Fruit fly (Drosophila melanogaster) whole organism, adult: ENCODE results near the gene Obp99d.
A peak's percentile ranks its signal among the peaks of the same experiment; 100 is the strongest.

Experiments used
- CG11617 ChIP-seq: fragments of 200-800 bp; sonication (Bioruptor generic); optimal IDR thresholded peaks from 2 replicates; lab custom pipeline; 2017; ENCODE audit warnings: mild to moderate bottlenecking, missing biosample characterization, missing genetic modification reagents, missing genetic modification characterization
- CG12768 ChIP-seq: fragments of 200-800 bp; sonication (Bioruptor generic); optimal IDR thresholded peaks from 2 replicates; lab custom pipeline; 2017; ENCODE audit warnings: missing biosample characterization, missing genetic modification characterization, mild to moderate bottlenecking, moderate library complexity, missing genetic modification reagents
- CG14711 ChIP-seq: fragments of 200-800 bp; sonication (Bioruptor generic); optimal IDR thresholded peaks from 2 replicates; lab custom pipeline; 2018; ENCODE audit warnings: missing biosample characterization, mild to moderate bottlenecking, missing genetic modification characterization, moderate library complexity
- CG1620 ChIP-seq: fragments of 200-800 bp; sonication (Bioruptor generic); optimal IDR thresholded peaks from 2 replicates; lab custom pipeline; 2016; ENCODE audit warnings: missing biosample characterization, missing genetic modification characterization
- CG33017 ChIP-seq: fragments of 200-800 bp; sonication (Bioruptor generic); optimal IDR thresholded peaks from 2 replicates; lab custom pipeline; 2018; ENCODE audit warnings: missing biosample characterization, mild to moderate bottlenecking, missing genetic modification characterization, moderate library complexity
- CG5204 ChIP-seq: fragments of 200-800 bp; sonication (Bioruptor generic); optimal IDR thresholded peaks from 2 replicates; lab custom pipeline; 2016; ENCODE audit warnings: missing biosample characterization, missing genetic modification characterization
- CG7045 ChIP-seq: fragments of 200-800 bp; sonication (Bioruptor generic); optimal IDR thresholded peaks from 2 replicates; lab custom pipeline; 2017; ENCODE audit warnings: missing biosample characterization, mild to moderate bottlenecking, missing genetic modification characterization
- CG7101 ChIP-seq: fragments of 200-800 bp; sonication (Bioruptor generic); optimal IDR thresholded peaks from 2 replicates; lab custom pipeline; 2018; ENCODE audit warnings: missing biosample characterization, mild to moderate bottlenecking, missing genetic modification characterization, moderate library complexity
- Clk ChIP-seq: fragments of 200-800 bp; sonication (Bioruptor generic); optimal IDR thresholded peaks from 2 replicates; lab custom pipeline; 2017; ENCODE audit warnings: missing biosample characterization, missing genetic modification characterization
- Crg-1 ChIP-seq: fragments of 200-800 bp; sonication (Bioruptor generic); optimal IDR thresholded peaks from 2 replicates; lab custom pipeline; 2016; ENCODE audit warnings: missing biosample characterization, missing genetic modification characterization
- Hr96 ChIP-seq: fragments of 200-800 bp; sonication (Bioruptor generic); optimal IDR thresholded peaks from 2 replicates; lab custom pipeline; 2016; ENCODE audit warnings: missing biosample characterization, missing genetic modification characterization
- Mnt ChIP-seq: fragments of 200-800 bp; sonication (Bioruptor generic); optimal IDR thresholded peaks from 2 replicates; lab custom pipeline; 2016; ENCODE audit warnings: missing biosample characterization, mild to moderate bottlenecking, missing genetic modification characterization
- bab1 ChIP-seq: fragments of 200-800 bp; sonication (Bioruptor generic); optimal IDR thresholded peaks from 3 replicates; lab custom pipeline; 2019; ENCODE audit warnings: missing biosample characterization, mild to moderate bottlenecking, missing genetic modification characterization, moderate library complexity
- cic ChIP-seq: fragments of 200-800 bp; sonication (Bioruptor generic); optimal IDR thresholded peaks from 2 replicates; lab custom pipeline; 2017; ENCODE audit warnings: missing biosample characterization, mild to moderate bottlenecking, missing genetic modification characterization, moderate library complexity
- cnc ChIP-seq, 2 experiments: fragments of >200 bp; optimal IDR thresholded peaks; 2 replicates each; lab custom pipeline; 2017
- kay ChIP-seq: fragments of 200-800 bp; sonication (Bioruptor generic); peaks from one replicate; lab custom pipeline; 2016; ENCODE audit warnings: missing biosample characterization, missing genetic modification characterization, borderline replicate concordance
- ovo ChIP-seq: fragments of 200-800 bp; sonication (Bioruptor generic); optimal IDR thresholded peaks from 2 replicates; lab custom pipeline; 2016; ENCODE audit warnings: missing biosample characterization, missing genetic modification characterization
- pad ChIP-seq: fragments of 200-800 bp; sonication (Bioruptor generic); optimal IDR thresholded peaks from 3 replicates; lab custom pipeline; 2017; ENCODE audit warnings: missing biosample characterization, missing genetic modification characterization, mild to moderate bottlenecking, moderate library complexity, missing genetic modification reagents
- tj ChIP-seq: fragments of 200-800 bp; sonication (Bioruptor generic); optimal IDR thresholded peaks from 3 replicates; lab custom pipeline; 2017; ENCODE audit warnings: missing biosample characterization, mild to moderate bottlenecking, missing genetic modification characterization, moderate library complexity
- toe ChIP-seq: fragments of 200-800 bp; sonication (Bioruptor generic); optimal IDR thresholded peaks from 2 replicates; lab custom pipeline; 2016; ENCODE audit warnings: missing biosample characterization, missing genetic modification characterization

The Obp99d gene

DNA sequence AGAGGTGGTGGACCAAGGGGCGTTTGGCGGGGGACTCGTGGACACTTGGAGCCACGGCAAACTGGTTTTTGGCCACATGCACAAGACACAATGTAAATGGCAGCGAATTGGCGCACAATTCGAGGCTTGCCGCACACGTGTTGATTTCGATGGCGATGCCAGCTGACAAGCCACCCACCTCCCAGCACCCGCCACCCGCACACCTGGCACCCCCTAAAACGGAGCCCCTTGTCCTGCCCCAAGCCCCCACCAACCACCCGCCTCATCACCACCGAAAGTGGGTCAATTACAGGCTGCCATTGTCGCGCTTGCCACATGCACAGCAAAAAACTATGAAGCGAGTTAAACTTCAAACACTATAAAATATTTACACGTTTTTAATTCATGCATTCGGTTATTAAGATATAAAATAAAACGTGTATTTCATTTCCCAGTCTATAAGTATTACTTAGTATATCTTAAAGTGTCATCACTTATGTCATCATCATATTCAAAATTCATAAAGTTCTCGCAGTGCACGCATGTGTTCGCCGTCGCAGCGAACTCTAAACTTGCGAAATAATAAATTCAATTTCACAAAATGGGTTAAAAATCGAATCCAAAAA lies 43.9 kb downstream of the Obp99d start:
- TF ChIP-seq CG11617 (GFP tag; lab: Kevin White, UChicago): no peak
- no peak for TF ChIP-seq CG1620 (GFP tag; lab: Kevin White, UChicago)
- TF ChIP-seq toe: no peak
- no peak for TF ChIP-seq Mnt (GFP tag; lab: Kevin White, UChicago)
- TF ChIP-seq Hr96: no peak

- no peak for TF ChIP-seq tj (GFP tag; lab: Kevin White, UChicago)
- no peak for TF ChIP-seq Clk
- TF ChIP-seq Crg-1 (GFP tag; lab: Kevin White, UChicago): no peak
- no peak for TF ChIP-seq CG7045 (GFP tag; lab: Kevin White, UChicago)
- TF ChIP-seq CG7101 (tag; lab: Kevin White, UChicago): no peak
- no peak for TF ChIP-seq CG12768 (GFP tag; lab: Kevin White, UChicago)
- no peak for TF ChIP-seq CG33017 (tag; lab: Kevin White, UChicago)
- TF ChIP-seq CG1620 (GFP tag; lab: Kevin White, UChicago): no peak
Observed at dm6 chr3R:29758734-29759131, 44.4 kb downstream of the Obp99d start.

- no peak for TF ChIP-seq Crg-1 (GFP tag; lab: Kevin White, UChicago)
- no peak for TF ChIP-seq ovo (GFP tag; lab: Kevin White, UChicago)
- no peak for TF ChIP-seq CG1620 (GFP tag; lab: Kevin White, UChicago)
- no peak for TF ChIP-seq Mnt (GFP tag; lab: Kevin White, UChicago)
- no peak for TF ChIP-seq cnc (optimal IDR thresholded peaks at IDR 0.05; lab: Kevin White, UChicago)
- TF ChIP-seq kay (GFP tag; lab: Kevin White, UChicago): no peak
- no peak for TF ChIP-seq toe
- no peak for TF ChIP-seq CG33017 (tag; lab: Kevin White, UChicago)
- TF ChIP-seq cic (GFP tag; lab: Kevin White, UChicago): no peak
- no peak for TF ChIP-seq CG12768 (GFP tag; lab: Kevin White, UChicago)
- TF ChIP-seq CG7101 (tag; lab: Kevin White, UChicago): no peak
- no peak for TF ChIP-seq bab1 (GFP tag; lab: Kevin White, UChicago)
- no peak for TF ChIP-seq pad (GFP tag; lab: Kevin White, UChicago)
- TF ChIP-seq CG11617 (GFP tag; lab: Kevin White, UChicago): no peak
- no peak for TF ChIP-seq tj (GFP tag; lab: Kevin White, UChicago)
- TF ChIP-seq CG14711 (tag; lab: Kevin White, UChicago): no peak
- no peak for TF ChIP-seq CG7045 (GFP tag; lab: Kevin White, UChicago)
- no peak for TF ChIP-seq CG5204 (GFP tag; lab: Kevin White, UChicago)
- TF ChIP-seq Clk: no peak
- no peak for TF ChIP-seq Hr96
Observed at dm6 chr3R:29760042-29760441, 45.7 kb downstream of the Obp99d start.

DNA sequence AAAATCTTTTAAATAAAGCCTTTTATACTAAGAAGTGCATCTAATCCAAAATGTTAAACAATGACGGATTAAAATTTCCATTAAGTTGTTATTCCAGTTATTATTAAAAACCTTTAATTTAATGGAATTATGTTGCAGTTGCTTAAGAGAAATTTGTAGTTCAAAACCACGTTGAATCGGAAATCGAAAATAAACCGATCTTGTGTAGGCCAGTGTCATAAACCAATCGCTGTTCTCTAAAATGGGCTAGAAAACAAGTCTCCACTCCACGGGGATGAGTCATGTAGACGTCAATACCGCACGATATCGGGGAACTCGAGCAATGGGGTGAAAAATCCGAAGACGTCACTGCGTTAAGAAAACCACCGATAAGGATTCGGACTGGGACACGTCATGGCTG lies 47.3 kb downstream of the Obp99d start:
- TF ChIP-seq bab1 (GFP tag; lab: Kevin White, UChicago): no peak
- TF ChIP-seq kay (GFP tag; lab: Kevin White, UChicago): peak; percentile 90

- TF ChIP-seq pad (GFP tag; lab: Kevin White, UChicago): no peak
- TF ChIP-seq cnc (optimal IDR thresholded peaks at IDR 0.05; lab: Kevin White, UChicago): no peak
- no peak for TF ChIP-seq Crg-1 (GFP tag; lab: Kevin White, UChicago)
- no peak for TF ChIP-seq Hr96
- TF ChIP-seq CG12768 (GFP tag; lab: Kevin White, UChicago): no peak
- no peak for TF ChIP-seq CG14711 (tag; lab: Kevin White, UChicago)
- TF ChIP-seq CG33017 (tag; lab: Kevin White, UChicago): no peak
- no peak for TF ChIP-seq cic (GFP tag; lab: Kevin White, UChicago)
- TF ChIP-seq tj (GFP tag; lab: Kevin White, UChicago): no peak
- TF ChIP-seq CG11617 (GFP tag; lab: Kevin White, UChicago): no peak
- TF ChIP-seq CG7101 (tag; lab: Kevin White, UChicago): no peak
- TF ChIP-seq kay (GFP tag; lab: Kevin White, UChicago): no peak
- TF ChIP-seq Mnt (GFP tag; lab: Kevin White, UChicago): no peak
- TF ChIP-seq Clk: no peak
- no peak for TF ChIP-seq ovo (GFP tag; lab: Kevin White, UChicago)
- no peak for TF ChIP-seq CG1620 (GFP tag; lab: Kevin White, UChicago)
- TF ChIP-seq CG5204 (GFP tag; lab: Kevin White, UChicago): no peak
- TF ChIP-seq bab1 (GFP tag; lab: Kevin White, UChicago): no peak
- TF ChIP-seq CG7045 (GFP tag; lab: Kevin White, UChicago): no peak
- no peak for TF ChIP-seq toe
Observed at dm6 chr3R:29762297-29762696, 48.0 kb downstream of the Obp99d start.

DNA sequence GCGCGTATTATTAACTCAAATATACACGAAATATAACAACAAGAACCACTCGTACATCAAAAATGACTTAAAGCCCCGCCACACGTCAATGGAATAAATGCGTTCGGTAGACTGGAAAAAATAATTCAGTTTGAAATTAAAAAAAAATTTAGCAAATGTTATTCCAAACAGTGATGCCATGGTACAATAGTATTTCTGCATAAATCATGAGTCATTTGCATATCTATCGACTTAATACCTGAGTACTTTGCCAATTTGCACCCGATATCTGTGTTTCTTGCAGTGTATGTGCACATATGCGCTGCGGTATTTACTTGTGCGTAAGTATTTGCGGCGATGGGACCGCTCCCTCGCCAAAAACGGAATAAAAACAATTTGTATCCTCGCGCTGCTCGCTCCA lies 48.8 kb downstream of the Obp99d start:
- TF ChIP-seq Hr96 (no peak), Clk (no peak), cnc (optimal IDR thresholded peaks at IDR 0.05; lab: Kevin White, UChicago) (no peak), cic (GFP tag; lab: Kevin White, UChicago) (no peak), CG5204 (GFP tag; lab: Kevin White, UChicago) (no peak), ovo (GFP tag; lab: Kevin White, UChicago) (no peak), tj (GFP tag; lab: Kevin White, UChicago) (no peak)

- TF ChIP-seq Clk (no peak), kay (GFP tag; lab: Kevin White, UChicago) (no peak), cnc (optimal IDR thresholded peaks at IDR 0.05; lab: Kevin White, UChicago) (no peak), tj (GFP tag; lab: Kevin White, UChicago) (no peak), Mnt (GFP tag; lab: Kevin White, UChicago) (no peak), CG1620 (GFP tag; lab: Kevin White, UChicago) (no peak), CG7101 (tag; lab: Kevin White, UChicago) (no peak), pad (GFP tag; lab: Kevin White, UChicago) (no peak), CG11617 (GFP tag; lab: Kevin White, UChicago) (no peak), toe (no peak), Crg-1 (GFP tag; lab: Kevin White, UChicago) (no peak), cic (GFP tag; lab: Kevin White, UChicago) (no peak), CG5204 (GFP tag; lab: Kevin White, UChicago) (no peak), CG33017 (tag; lab: Kevin White, UChicago) (no peak), CG14711 (tag; lab: Kevin White, UChicago) (no peak), CG12768 (GFP tag; lab: Kevin White, UChicago) (no peak), ovo (GFP tag; lab: Kevin White, UChicago) (no peak), bab1 (GFP tag; lab: Kevin White, UChicago) (no peak)
Observed at dm6 chr3R:29763804-29764203, 49.5 kb downstream of the Obp99d start.
